Worm (Caenorhabditis elegans): Measurements from ENCODE around the gene clec-150.

clec-150 gene

DNA sequence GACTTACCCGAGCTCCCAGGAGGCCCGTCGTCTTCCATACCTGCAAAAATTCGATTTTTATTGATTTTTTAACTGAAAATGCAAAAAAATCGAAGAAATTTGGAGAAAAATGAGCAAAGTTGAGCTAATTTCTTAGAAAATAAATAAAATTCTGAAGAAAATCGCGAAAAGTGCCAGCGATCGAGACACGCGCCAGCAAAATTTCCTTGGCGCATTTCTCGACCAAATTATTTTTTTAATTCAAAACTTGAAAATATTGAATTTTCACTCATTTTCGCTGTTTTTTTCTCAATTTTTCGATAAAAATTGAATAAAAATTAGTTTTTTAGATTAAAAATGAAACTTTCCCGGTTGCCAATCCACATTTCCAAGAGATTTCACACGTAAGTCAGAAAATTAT is 34.7 kb downstream of the clec-150 start, which contains the start of the genes chin-1 and BE0003N10.1 (continued):
- TF ChIP-seq lim-7 (GFP tag; IDR thresholded peaks at IDR 0.05), result no peak
- TF ChIP-seq lin-15B (tag; optimal IDR thresholded peaks at IDR 0.05), result no peak
- peak; percentile 27 for TF ChIP-seq lin-13 (GFP tag; optimal IDR thresholded peaks at IDR 0.05)

DNA sequence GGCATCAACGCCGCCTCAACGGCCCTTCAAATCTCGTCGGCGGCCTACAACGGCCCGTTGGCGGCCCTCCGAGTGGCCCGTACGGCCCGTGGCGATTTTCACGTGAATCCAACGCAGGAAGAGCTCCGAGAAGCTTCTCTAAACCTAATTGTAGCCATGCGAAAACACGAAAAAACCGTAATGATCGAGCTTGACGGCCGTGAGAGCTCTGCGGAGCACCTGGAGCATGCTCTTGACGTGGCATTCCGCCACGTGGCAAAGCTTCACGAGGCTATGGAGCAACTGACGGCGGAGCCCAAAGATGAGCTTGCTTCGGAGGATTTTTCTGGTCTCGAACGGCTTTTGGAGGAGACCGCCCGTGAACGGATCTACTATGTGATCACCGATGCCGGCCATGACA is 37.6 kb downstream of the clec-150 start:
- no peak for TF ChIP-seq Y5F2A.4 (GFP tag; optimal IDR thresholded peaks at IDR 0.05)
- TF ChIP-seq ctbp-1 (GFP tag; IDR thresholded peaks at IDR 0.05), result no peak
- peak; percentile 70 for TF ChIP-seq set-16 (GFP tag; IDR thresholded peaks at IDR 0.05)

DNA sequence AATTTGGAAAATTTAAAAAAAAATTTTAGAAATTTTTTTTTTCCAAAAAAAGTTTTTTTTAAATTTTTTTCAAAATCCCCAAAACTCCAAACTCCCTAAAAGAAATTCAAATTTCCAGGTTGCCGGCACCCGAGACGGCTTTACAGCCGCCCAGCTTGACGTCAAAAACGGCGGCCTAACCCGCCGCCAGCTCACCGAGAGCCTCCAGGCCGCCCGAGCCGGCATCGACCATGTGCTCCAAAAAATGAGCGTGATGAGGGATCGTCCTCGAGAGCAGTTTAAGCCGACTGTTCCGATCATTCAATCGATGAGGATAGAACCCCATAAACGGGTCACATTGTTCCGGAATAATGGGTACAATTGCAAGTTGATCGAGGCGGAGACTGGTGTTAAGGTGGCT is 41.3 kb downstream of the clec-150 start:
- TF ChIP-seq F37D6.2 (tag; optimal IDR thresholded peaks at IDR 0.05) (no peak), set-16 (GFP tag; IDR thresholded peaks at IDR 0.05) (peak; percentile 85)

DNA sequence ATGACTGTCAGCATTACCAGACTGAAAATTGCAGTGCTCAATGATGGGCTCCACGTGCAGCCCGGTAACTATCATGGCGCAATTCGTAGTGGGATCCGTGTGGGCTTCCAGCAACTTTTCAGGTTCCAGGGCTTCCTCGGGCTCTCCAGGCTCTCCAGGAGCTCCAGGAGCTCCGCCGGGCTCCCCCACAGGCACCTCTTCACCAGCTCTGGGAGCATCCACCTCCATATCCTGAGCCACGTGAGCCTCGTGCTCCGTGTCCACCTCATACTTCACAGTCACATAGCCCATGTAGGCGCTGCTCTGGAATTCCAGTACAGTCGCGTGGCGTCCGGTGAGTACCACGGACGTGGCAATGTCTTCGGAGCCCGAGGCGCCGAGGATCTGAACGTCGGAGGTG is 49.4 kb downstream of the clec-150 start:
- no peak for TF ChIP-seq mxl-2 (GFP tag; conservative IDR thresholded peaks at IDR 0.05)
- TF ChIP-seq nhr-102 (tag; optimal IDR thresholded peaks at IDR 0.05), result no peak
- no peak for TF ChIP-seq ztf-7 (tag; optimal IDR thresholded peaks at IDR 0.05)
- TF ChIP-seq unc-62 (GFP tag; optimal IDR thresholded peaks at IDR 0.05 in 1 of 2), result no peak
- no peak for TF ChIP-seq unc-62 (tag; optimal IDR thresholded peaks at IDR 0.05)
- TF ChIP-seq ZK337.2 (GFP tag; IDR thresholded peaks at IDR 0.05), result no peak
- TF ChIP-seq fos-1 (tag; optimal IDR thresholded peaks at IDR 0.05), result no peak
- no peak for TF ChIP-seq Y48G9A.11 (GFP tag; IDR thresholded peaks at IDR 0.05)
- TF ChIP-seq mdt-29 (GFP tag; IDR thresholded peaks at IDR 0.05), result no peak
- TF ChIP-seq madf-9 (GFP tag; conservative IDR thresholded peaks at IDR 0.05), result no peak
- no peak for TF ChIP-seq nhr-6 (tag; optimal IDR thresholded peaks at IDR 0.05)
- TF ChIP-seq F10B5.3 (tag; optimal IDR thresholded peaks at IDR 0.05), result no peak
- TF ChIP-seq hlh-11 (tag; optimal IDR thresholded peaks at IDR 0.05), result no peak
- peak; percentile 94 for TF ChIP-seq set-16 (GFP tag; IDR thresholded peaks at IDR 0.05)
- no peak for TF ChIP-seq aha-1 (tag)
- 0 out of 4 replicates have a peak, but pooled peaks of 1 of the 2 experiments have one; percentile 27 for TF ChIP-seq madf-5 (GFP tag; IDR thresholded peaks at IDR 0.05)
- 0 out of 2 replicates have a peak, but pooled peaks have one; percentile 17 for TF ChIP-seq ctbp-1 (GFP tag; IDR thresholded peaks at IDR 0.05)
- no peak for TF ChIP-seq jun-1 (tag; optimal IDR thresholded peaks at IDR 0.05)
- TF ChIP-seq ZK546.5 (tag; optimal IDR thresholded peaks at IDR 0.05), result no peak

DNA sequence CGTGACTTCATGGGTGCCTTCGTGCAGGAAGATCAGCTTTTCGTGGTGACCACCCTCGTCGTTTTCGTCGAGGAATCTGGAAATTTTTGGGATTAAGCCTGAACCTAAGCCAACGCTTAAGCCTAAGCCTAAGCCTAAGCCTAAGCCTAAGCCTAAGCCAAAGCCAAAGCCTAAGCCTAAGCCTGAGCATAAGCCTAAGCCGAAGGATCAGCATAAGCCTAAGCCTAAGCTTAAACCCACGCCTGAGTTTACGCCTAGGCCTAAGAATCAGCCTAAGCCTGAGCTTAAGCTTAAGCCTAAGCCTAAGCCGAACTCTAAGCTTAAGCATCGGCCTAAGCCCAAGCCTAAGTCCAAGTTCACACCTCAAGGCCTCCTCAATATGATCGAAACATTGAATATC is 49.8 kb downstream of the clec-150 start:
- TF ChIP-seq nhr-48 (tag; optimal IDR thresholded peaks at IDR 0.05), result no peak
- 0 out of 2 replicates have a peak, but pooled peaks have one; percentile 5 for TF ChIP-seq php-3 (GFP tag; IDR thresholded peaks at IDR 0.05)

DNA sequence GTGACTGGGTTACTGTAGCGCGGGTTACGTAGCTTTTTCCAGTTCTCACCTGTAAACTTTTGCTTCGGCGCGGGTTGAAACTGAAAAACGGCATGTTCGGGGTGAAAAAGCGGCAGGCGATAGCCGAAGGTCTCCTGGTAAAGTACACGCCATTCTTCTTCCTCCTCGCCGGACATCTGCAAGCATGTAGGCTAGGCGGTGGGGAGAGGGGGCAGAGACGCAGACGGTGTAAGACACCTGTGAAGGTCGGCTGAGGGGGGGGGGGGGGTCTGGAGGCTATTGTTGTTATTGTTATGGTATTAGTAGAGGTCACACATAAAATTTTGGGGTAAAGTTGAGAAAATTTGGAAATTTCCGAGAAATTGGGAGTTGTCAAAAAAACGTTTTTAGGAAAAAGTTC is 50.6 kb downstream of the clec-150 start, which contains the start of gene fbxo-11.2:
TSS of gene fbxo-11.2 (minus strand) at position 176 of the 400 bp plus-strand sequence.
- TF ChIP-seq hlh-30 (tag; optimal IDR thresholded peaks at IDR 0.05; ENCODE audit: insufficient read depth) (peak; percentile 9), fos-1 (tag; optimal IDR thresholded peaks at IDR 0.05) (no peak), lin-38 (GFP tag; IDR thresholded peaks at IDR 0.05) (0 out of 2 replicates have a peak, but pooled peaks have one; percentile 18), hlh-11 (tag; optimal IDR thresholded peaks at IDR 0.05) (peak; percentile 24), set-16 (GFP tag; IDR thresholded peaks at IDR 0.05) (peak; percentile 81), dpl-1 (GFP tag; optimal IDR thresholded peaks at IDR 0.05) (no peak), mxl-3 (GFP tag; optimal IDR thresholded peaks at IDR 0.05) (peak; percentile 67)

DNA sequence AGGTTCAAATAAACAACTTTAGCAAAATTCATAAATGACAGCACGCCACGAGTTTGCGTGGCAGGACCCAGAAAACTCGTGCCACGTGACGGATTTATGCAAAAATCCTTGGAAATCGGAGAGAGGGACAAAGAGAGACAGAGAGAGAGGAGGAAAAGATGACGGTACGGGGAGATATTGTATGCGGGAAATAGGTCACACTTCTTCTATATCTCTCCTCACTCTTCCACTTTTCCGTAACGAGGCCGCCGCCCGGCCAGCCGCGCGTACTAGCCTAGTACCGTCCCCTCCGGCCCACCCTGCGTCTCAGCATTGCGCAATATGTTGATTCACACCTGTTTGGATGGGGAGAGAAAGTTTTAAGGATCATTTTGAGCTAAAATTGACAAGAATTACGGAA is 51.6 kb downstream of the clec-150 start:
- TF ChIP-seq nhr-11 (tag; optimal IDR thresholded peaks at IDR 0.05), result no peak
- TF ChIP-seq vab-7 (GFP tag; IDR thresholded peaks at IDR 0.05), result no peak
- no peak for TF ChIP-seq lin-39 (tag; optimal IDR thresholded peaks at IDR 0.05)
- TF ChIP-seq tra-1 (GFP tag; IDR thresholded peaks at IDR 0.05), result no peak
- peak; percentile 28 for TF ChIP-seq aha-1 (tag)
- peak; percentile 32; the same call in 1 of the 2 replicates for TF ChIP-seq set-16 (GFP tag; IDR thresholded peaks at IDR 0.05)
- TF ChIP-seq dpl-1 (GFP tag; optimal IDR thresholded peaks at IDR 0.05), result no peak
